Worm (Caenorhabditis elegans) whole organism, late embryonic: ENCODE results near the gene F42G4.2.

ENCODE experiments used
- Y22D7AL.16 ChIP-seq: sonication (generic microtip); optimal IDR thresholded peaks from 2 replicates; lab custom pipeline; 2016; ENCODE audit warnings: missing genetic modification characterization, missing compliant biosample characterization
- ahr-1 ChIP-seq: sonication (generic microtip); optimal IDR thresholded peaks from 2 replicates; lab custom pipeline; 2016; ENCODE audit warnings: missing genetic modification characterization, missing compliant biosample characterization
- ceh-14 ChIP-seq: sonication (generic microtip); optimal IDR thresholded peaks from 2 replicates; lab custom pipeline; 2016; ENCODE audit warnings: missing genotype, missing genetic modification characterization, missing compliant biosample characterization
- ceh-45 ChIP-seq: fragments of 200-800 bp; sonication (Bioruptor generic); IDR thresholded peaks from 2 replicates; pipeline ENCODE4 v1.3.6; 2022; ENCODE audit warnings: missing genetic modification reagents, missing genetic modification characterization, missing compliant biosample characterization
- ceh-6 ChIP-seq: fragments of 200-800 bp; sonication (Bioruptor generic); optimal IDR thresholded peaks from 2 replicates; lab custom pipeline; 2018; ENCODE audit warnings: mild to moderate bottlenecking, missing genetic modification characterization, missing compliant biosample characterization
- eyg-1 ChIP-seq: sonication (generic microtip); optimal IDR thresholded peaks from 2 replicates; lab custom pipeline; 2016; ENCODE audit warnings: missing genotype, missing genetic modification characterization, missing compliant biosample characterization
- fax-1 ChIP-seq: sonication (generic microtip); optimal IDR thresholded peaks from 2 replicates; lab custom pipeline; 2016; ENCODE audit warnings: missing genotype, missing genetic modification characterization, missing compliant biosample characterization
- fkh-10 ChIP-seq: fragments of 150-350 bp; optimal IDR thresholded peaks from 2 replicates; lab custom pipeline; 2014; ENCODE audit warnings: missing biosample characterization, missing genetic modification reagents, missing genetic modification characterization
- hlh-15 ChIP-seq: sonication (generic microtip); optimal IDR thresholded peaks from 2 replicates; lab custom pipeline; 2016; ENCODE audit warnings: missing genetic modification characterization, missing compliant biosample characterization
- hlh-30 ChIP-seq: sonication (generic microtip); optimal IDR thresholded peaks from 2 replicates; lab custom pipeline; 2017; ENCODE audit warnings: antibody characterized with exemption, missing genetic modification characterization, missing compliant biosample characterization; ENCODE audit not compliant: insufficient read depth
- hlh-6 ChIP-seq: sonication (generic microtip); optimal IDR thresholded peaks from 2 replicates; lab custom pipeline; 2016; ENCODE audit warnings: missing genotype, missing genetic modification characterization, missing compliant biosample characterization
- odd-2 ChIP-seq: sonication (generic microtip); optimal IDR thresholded peaks from 2 replicates; lab custom pipeline; 2017; ENCODE audit warnings: antibody characterized with exemption, mild to moderate bottlenecking, missing genetic modification characterization, missing compliant biosample characterization
- pat-9 ChIP-seq: fragments of 200-800 bp; sonication (Bioruptor generic); optimal IDR thresholded peaks from 2 replicates; lab custom pipeline; 2018; ENCODE audit warnings: mild to moderate bottlenecking, missing genetic modification characterization, moderate library complexity, missing compliant biosample characterization
- pha-4 ChIP-seq: fragments of 150-350 bp; optimal IDR thresholded peaks from 2 replicates; lab custom pipeline; 2018; ENCODE audit warnings: missing biosample characterization, missing genetic modification reagents, missing genetic modification characterization
- pqm-1 ChIP-seq: sonication (generic microtip); optimal IDR thresholded peaks from 2 replicates; lab custom pipeline; 2016; ENCODE audit warnings: missing genetic modification characterization, missing compliant biosample characterization
- ref-2 ChIP-seq: sonication (generic microtip); optimal IDR thresholded peaks from 2 replicates; lab custom pipeline; 2016; ENCODE audit warnings: missing genetic modification characterization, missing compliant biosample characterization
- syd-9 ChIP-seq: sonication (generic microtip); optimal IDR thresholded peaks from 2 replicates; lab custom pipeline; 2016; ENCODE audit warnings: mild to moderate bottlenecking, missing genetic modification characterization, moderate library complexity, missing compliant biosample characterization
- tbx-2 ChIP-seq: sonication (generic microtip); optimal IDR thresholded peaks from 2 replicates; lab custom pipeline; 2016; ENCODE audit warnings: missing genetic modification characterization, missing compliant biosample characterization
- tbx-7 ChIP-seq: sonication (generic microtip); optimal IDR thresholded peaks from 2 replicates; lab custom pipeline; 2016; ENCODE audit warnings: missing genotype, missing genetic modification characterization, missing compliant biosample characterization
- unc-55 ChIP-seq: sonication (generic microtip); optimal IDR thresholded peaks from 2 replicates; lab custom pipeline; 2017; ENCODE audit warnings: missing biosample characterization, missing genetic modification reagents, missing genetic modification characterization

Gene F42G4.2

ce11 chrII:13096345-13096744, 48.6 kb downstream of the F42G4.2 start:
- TF ChIP-seq hlh-6 (tag; lab: Kevin White, UChicago) (no peak), tbx-7 (tag; lab: Kevin White, UChicago) (no peak), ceh-14 (tag; lab: Kevin White, UChicago) (no peak)

- no peak for TF ChIP-seq odd-2 (tag; lab: Kevin White, UChicago)
- no peak for TF ChIP-seq hlh-30
- TF ChIP-seq pat-9 (tag; lab: Kevin White, UChicago): no peak
- TF ChIP-seq syd-9 (tag; lab: Kevin White, UChicago): no peak
- TF ChIP-seq eyg-1 (tag; lab: Kevin White, UChicago): no peak
- no peak for TF ChIP-seq hlh-15 (tag; lab: Kevin White, UChicago)
- no peak for TF ChIP-seq pqm-1
- no peak for TF ChIP-seq fax-1
- TF ChIP-seq ceh-45 (GFP tag; lab: Robert Waterston, UW): no peak
- TF ChIP-seq Y22D7AL.16 (tag; lab: Kevin White, UChicago): no peak
- no peak for TF ChIP-seq fkh-10
- no peak for TF ChIP-seq tbx-2 (tag; lab: Kevin White, UChicago)
- no peak for TF ChIP-seq ahr-1 (tag; lab: Kevin White, UChicago)
- TF ChIP-seq unc-55: no peak
- TF ChIP-seq ref-2 (tag; lab: Kevin White, UChicago): no peak
- no peak for TF ChIP-seq ceh-6
- TF ChIP-seq pha-4: no peak
These were observed 50.5 kb downstream of the F42G4.2 start, which contains the start of gene col-86 for ce11 chrII:13098175-13098574. TSS of gene col-86 (minus strand) at chrII:13098275.
